Worm (Caenorhabditis elegans) whole organism, L4 larva: ENCODE data around the gene srm-1.

ENCODE experiments used
- R02D3.7 ChIP-seq: fragments of 150-350 bp; sonication (generic microtip); optimal IDR thresholded peaks from 3 replicates; lab custom pipeline; 2014; ENCODE audit warnings: missing biosample characterization, missing genetic modification characterization
- ZK337.2 ChIP-seq: fragments of 200-800 bp; sonication (Bioruptor generic); IDR thresholded peaks from 2 replicates; pipeline ENCODE4 v1.3.6; 2022; ENCODE audit warnings: missing genetic modification reagents, missing genetic modification characterization, missing compliant biosample characterization
- ama-1 ChIP-seq: fragments of 150-350 bp; optimal IDR thresholded peaks from 2 replicates; lab custom pipeline; 2014; ENCODE audit warnings: inconsistent platforms, mixed read lengths
- egl-27 ChIP-seq: sonication (generic microtip); optimal IDR thresholded peaks from 3 replicates; lab custom pipeline; 2017; ENCODE audit warnings: missing biosample characterization, missing genetic modification reagents, missing genetic modification characterization
- lin-13 ChIP-seq: fragments of 150-350 bp; optimal IDR thresholded peaks from 2 replicates; lab custom pipeline; 2014; ENCODE audit warnings: missing biosample characterization, missing genetic modification reagents, missing genetic modification characterization
- lin-29 ChIP-seq: fragments of 200-800 bp; sonication (Bioruptor generic); IDR thresholded peaks from 2 replicates; pipeline ENCODE4 v1.3.6; 2022; ENCODE audit warnings: missing genetic modification reagents, missing genetic modification characterization, missing compliant biosample characterization
- mdl-1 ChIP-seq, 2 experiments: fragments of 150-350 bp in 1 of 2; sonication (generic microtip) in 1 of 2; optimal IDR thresholded peaks; 2 replicates each; lab custom pipeline; 2014 to 2017; ENCODE audit warnings: missing biosample characterization in 2 of 2, missing genetic modification characterization in 2 of 2
- mxl-3 ChIP-seq: fragments of 200-800 bp; sonication (Bioruptor generic); optimal IDR thresholded peaks from 2 replicates; lab custom pipeline; 2018; ENCODE audit warnings: mild to moderate bottlenecking, missing genetic modification characterization, missing compliant biosample characterization
- nhr-111 ChIP-seq: fragments of 200-800 bp; sonication (Bioruptor generic); optimal IDR thresholded peaks from 2 replicates; lab custom pipeline; 2018; ENCODE audit warnings: mild to moderate bottlenecking, missing genetic modification characterization, missing compliant biosample characterization
- nhr-77 ChIP-seq: fragments of 150-350 bp; optimal IDR thresholded peaks from 2 replicates; lab custom pipeline; 2014; ENCODE audit warnings: missing biosample characterization, missing genetic modification characterization
- unc-39 ChIP-seq: sonication (generic microtip); optimal IDR thresholded peaks from 2 replicates; lab custom pipeline; 2017; ENCODE audit warnings: missing biosample characterization, missing genetic modification characterization
- unc-62 ChIP-seq, 3 experiments: fragments of 150-350 bp in 1 of 3; sonication (generic microtip); optimal IDR thresholded peaks in 2 of 3; peaks in 1 of 3; 1 replicate in 1 of 3; 2 replicates in 2 of 3; lab custom pipeline; 2014 to 2017; ENCODE audit warnings: missing biosample characterization in 3 of 3, missing genetic modification characterization in 3 of 3, missing genetic modification reagents in 3 of 3, missing genotype in 1 of 3
- zag-1 ChIP-seq: fragments of 150-350 bp; optimal IDR thresholded peaks from 2 replicates; lab custom pipeline; 2014; ENCODE audit warnings: missing biosample characterization, missing genetic modification characterization

ce11 chrIV:4969419-4969818, 42.9 kb upstream of the srm-1 start, which contains the start of gene Y9C9A.13:
- TF ChIP-seq ama-1 (no peak), nhr-77 (no peak), lin-29 (no peak), ZK337.2 (no peak), unc-62 (GFP tag; optimal IDR thresholded peaks at IDR 0.05 in 1 of 2; lab: Kevin White, UChicago) (no peak), unc-62 (tag; optimal IDR thresholded peaks at IDR 0.05; lab: Kevin White, UChicago) (no peak), zag-1 (no peak), mxl-3 (no peak), nhr-111 (no peak), egl-27 (tag; lab: Kevin White, UChicago) (no peak), lin-13 (no peak), mdl-1 (tag; optimal IDR thresholded peaks at IDR 0.05; lab: Kevin White, UChicago) (no peak), unc-39 (tag; lab: Kevin White, UChicago) (no peak), R02D3.7 (tag; lab: Kevin White, UChicago) (no peak)
